Worm (Caenorhabditis elegans) whole organism, L4 larva: Measurements from ENCODE around the gene C40C9.4.

Experiments used
- D1046.2 ChIP-seq: fragments of 200-800 bp; sonication (Bioruptor generic); IDR thresholded peaks from 2 replicates; pipeline ENCODE4 v1.3.6; 2022; ENCODE audit warnings: missing genetic modification characterization, missing compliant biosample characterization
- F26F4.8 ChIP-seq: fragments of 200-800 bp; sonication (Bioruptor generic); conservative IDR thresholded peaks from 2 replicates; pipeline ENCODE4 v1.3.6; 2022; ENCODE audit warnings: missing genetic modification characterization, missing compliant biosample characterization
- F44E2.7 ChIP-seq: fragments of 200-800 bp; sonication (Bioruptor generic); IDR thresholded peaks from 2 replicates; pipeline ENCODE4 v2.1.2; 2022; ENCODE audit warnings: missing genetic modification characterization, missing compliant biosample characterization
- F49E8.2 ChIP-seq: sonication (generic microtip); optimal IDR thresholded peaks from 2 replicates; lab custom pipeline; 2016; ENCODE audit warnings: missing compliant biosample characterization, mild to moderate bottlenecking, missing genetic modification characterization, borderline replicate concordance
- R02D3.7 ChIP-seq: fragments of 150-350 bp; sonication (generic microtip); optimal IDR thresholded peaks from 3 replicates; lab custom pipeline; 2014; ENCODE audit warnings: missing biosample characterization, missing genetic modification characterization
- T20F7.1 ChIP-seq: fragments of 200-800 bp; sonication (Bioruptor generic); optimal IDR thresholded peaks from 2 replicates; lab custom pipeline; 2018; ENCODE audit warnings: mild to moderate bottlenecking, missing genetic modification characterization, missing compliant biosample characterization
- Y48G9A.11 ChIP-seq: fragments of 200-800 bp; sonication (Bioruptor generic); IDR thresholded peaks from 2 replicates; pipeline ENCODE4 v1.3.6; 2022; ENCODE audit warnings: missing genetic modification reagents, missing genetic modification characterization, missing compliant biosample characterization
- Y5F2A.4 ChIP-seq: fragments of 200-800 bp; sonication (Bioruptor generic); optimal IDR thresholded peaks from 2 replicates; lab custom pipeline; 2018; ENCODE audit warnings: mild to moderate bottlenecking, missing genetic modification characterization, missing compliant biosample characterization
- arid-1 ChIP-seq: fragments of 200-800 bp; sonication (Bioruptor generic); conservative IDR thresholded peaks from 2 replicates; pipeline ENCODE4 v1.3.6; 2022; ENCODE audit warnings: missing genetic modification reagents, missing genetic modification characterization, missing compliant biosample characterization
- ceh-20 ChIP-seq: fragments of 200-800 bp; sonication (Bioruptor generic); IDR thresholded peaks from 2 replicates; pipeline ENCODE4 v1.3.6; 2022; ENCODE audit warnings: missing genetic modification reagents, missing genetic modification characterization, missing compliant biosample characterization
- ces-1 ChIP-seq: fragments of 150-350 bp; sonication (generic microtip); optimal IDR thresholded peaks from 4 replicates; lab custom pipeline; 2014; ENCODE audit warnings: missing biosample characterization, missing genetic modification reagents, missing genetic modification characterization
- daf-16 ChIP-seq, 3 experiments: sonication (generic microtip); optimal IDR thresholded peaks; 2 replicates each; lab custom pipeline; 2016 to 2017; ENCODE audit warnings: missing genetic modification characterization in 3 of 3, missing genetic modification reagents in 3 of 3, mild to moderate bottlenecking in 2 of 3, missing compliant biosample characterization in 2 of 3, missing biosample characterization in 1 of 3, moderate library complexity in 1 of 3
- dmd-6 ChIP-seq: fragments of 200-800 bp; sonication (Bioruptor generic); IDR thresholded peaks from 2 replicates; pipeline ENCODE4 v1.3.6; 2022; ENCODE audit warnings: missing genetic modification reagents, missing genetic modification characterization, missing compliant biosample characterization
- dve-1 ChIP-seq: sonication (generic microtip); optimal IDR thresholded peaks from 2 replicates; lab custom pipeline; 2017; ENCODE audit warnings: antibody characterized with exemption, mild to moderate bottlenecking, missing genetic modification characterization, missing compliant biosample characterization; ENCODE audit not compliant: insufficient read depth
- fkh-10 ChIP-seq: fragments of 150-350 bp; optimal IDR thresholded peaks from 2 replicates; lab custom pipeline; 2014; ENCODE audit warnings: missing biosample characterization, missing genetic modification reagents, missing genetic modification characterization
- hif-1 ChIP-seq, 2 experiments: sonication (generic microtip); optimal IDR thresholded peaks; 2 replicates each; lab custom pipeline; 2016 to 2017; ENCODE audit warnings: missing compliant biosample characterization in 2 of 2, missing genetic modification characterization in 2 of 2, missing genetic modification reagents in 2 of 2, missing genotype in 2 of 2, mild to moderate bottlenecking in 1 of 2
- hlh-11 ChIP-seq: fragments of 200-800 bp; sonication (Bioruptor generic); optimal IDR thresholded peaks from 2 replicates; lab custom pipeline; 2018; ENCODE audit warnings: mild to moderate bottlenecking, missing genetic modification characterization, missing compliant biosample characterization
- hlh-30 ChIP-seq: sonication (generic microtip); optimal IDR thresholded peaks from 2 replicates; lab custom pipeline; 2017; ENCODE audit warnings: antibody characterized with exemption, mild to moderate bottlenecking, missing genetic modification characterization, missing compliant biosample characterization; ENCODE audit not compliant: insufficient read depth
- lin-15B ChIP-seq: fragments of 150-350 bp; sonication (generic microtip); optimal IDR thresholded peaks from 3 replicates; lab custom pipeline; 2014; ENCODE audit warnings: missing biosample characterization, missing genetic modification characterization
- mes-2 ChIP-seq: sonication (generic microtip); optimal IDR thresholded peaks from 2 replicates; lab custom pipeline; 2016; ENCODE audit warnings: missing genotype, mild to moderate bottlenecking, missing genetic modification characterization, missing compliant biosample characterization; ENCODE audit not compliant: poor library complexity, severe bottlenecking
- mxl-2 ChIP-seq: fragments of 200-800 bp; sonication (Bioruptor generic); conservative IDR thresholded peaks from 2 replicates; pipeline ENCODE4 v1.3.6; 2022; ENCODE audit warnings: missing genetic modification reagents, missing genetic modification characterization, missing compliant biosample characterization
- mxl-3 ChIP-seq: fragments of 200-800 bp; sonication (Bioruptor generic); optimal IDR thresholded peaks from 2 replicates; lab custom pipeline; 2018; ENCODE audit warnings: mild to moderate bottlenecking, missing genetic modification characterization, missing compliant biosample characterization
- nhr-237 ChIP-seq: sonication (generic microtip); optimal IDR thresholded peaks from 2 replicates; lab custom pipeline; 2017; ENCODE audit warnings: missing biosample characterization, missing genetic modification characterization
- nhr-28 ChIP-seq: fragments of 150-350 bp; optimal IDR thresholded peaks from 2 replicates; lab custom pipeline; 2014; ENCODE audit warnings: missing biosample characterization, missing genetic modification characterization
- nhr-48 ChIP-seq: sonication (generic microtip); optimal IDR thresholded peaks from 2 replicates; lab custom pipeline; 2016; ENCODE audit warnings: mild to moderate bottlenecking, missing genetic modification characterization, missing compliant biosample characterization
- set-16 ChIP-seq: fragments of 200-800 bp; sonication (Bioruptor generic); IDR thresholded peaks from 2 replicates; pipeline ENCODE4 v1.3.6; 2022; ENCODE audit warnings: missing genetic modification reagents, missing genetic modification characterization, missing compliant biosample characterization
- skn-1 ChIP-seq: fragments of 150-350 bp; optimal IDR thresholded peaks from 2 replicates; lab custom pipeline; 2014; ENCODE audit warnings: missing biosample characterization, missing genetic modification characterization
- spr-3 ChIP-seq: fragments of 200-800 bp; sonication (Bioruptor generic); optimal IDR thresholded peaks from 2 replicates; lab custom pipeline; 2018; ENCODE audit warnings: mild to moderate bottlenecking, missing genetic modification characterization, missing compliant biosample characterization
- tag-97 ChIP-seq: fragments of 200-800 bp; sonication (Bioruptor generic); IDR thresholded peaks from 2 replicates; pipeline ENCODE4 v1.3.6; 2022; ENCODE audit warnings: missing genetic modification characterization, missing compliant biosample characterization
- unc-62 ChIP-seq, 3 experiments: fragments of 150-350 bp in 1 of 3; sonication (generic microtip); optimal IDR thresholded peaks in 2 of 3; peaks in 1 of 3; 1 replicate in 1 of 3; 2 replicates in 2 of 3; lab custom pipeline; 2014 to 2017; ENCODE audit warnings: missing biosample characterization in 3 of 3, missing genetic modification characterization in 3 of 3, missing genetic modification reagents in 3 of 3, missing genotype in 1 of 3
- zip-11 ChIP-seq: fragments of 200-800 bp; sonication (Bioruptor generic); IDR thresholded peaks from 2 replicates; pipeline ENCODE4 v1.3.6; 2022; ENCODE audit warnings: missing genetic modification characterization, missing compliant biosample characterization

Gene C40C9.4

DNA sequence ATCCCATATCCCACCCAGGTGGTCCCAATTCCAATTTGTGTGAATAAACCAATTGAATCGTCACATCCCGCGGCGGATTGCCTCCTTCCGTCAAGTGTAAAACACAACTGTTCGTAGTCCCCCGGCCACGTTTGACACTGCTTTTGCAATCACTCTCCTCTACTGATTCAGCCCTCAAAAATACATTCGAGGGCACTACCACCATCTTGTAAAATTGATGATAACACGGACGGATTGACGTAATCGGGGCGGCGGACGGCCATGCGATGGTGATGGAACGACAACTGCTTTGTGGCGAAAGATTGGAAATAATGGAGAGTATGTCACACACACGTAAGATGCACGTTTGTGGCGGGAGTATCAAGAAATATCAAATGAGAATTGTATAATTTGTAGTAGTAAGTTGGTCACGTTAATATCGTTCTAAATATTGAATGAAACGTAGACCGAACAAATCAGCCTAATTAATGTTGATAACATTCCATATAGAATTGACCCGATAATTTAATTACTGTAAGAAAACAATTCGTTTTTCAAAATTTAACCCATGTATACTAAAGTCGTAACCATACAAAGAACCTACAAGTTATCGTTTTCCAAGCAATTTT, 12.4 kb upstream of the C40C9.4 start:
- TF ChIP-seq unc-62 (GFP tag; optimal IDR thresholded peaks at IDR 0.05 in 1 of 2; lab: Kevin White, UChicago): peak in 1 of 2 experiments; percentile 92
- TF ChIP-seq unc-62 (tag; optimal IDR thresholded peaks at IDR 0.05; lab: Kevin White, UChicago): no peak
- 0 out of 2 replicates have a peak, but pooled peaks have one; percentile 23 for TF ChIP-seq F44E2.7
- TF ChIP-seq mxl-3 (GFP tag; lab: Kevin White, UChicago): peak; percentile 16
- TF ChIP-seq dmd-6 (GFP tag; lab: Robert Waterston, UW): no peak
- TF ChIP-seq daf-16 (GFP tag; optimal IDR thresholded peaks at IDR 0.05; lab: Kevin White, UChicago): peak in 1 of 2 experiments; percentile 40
- TF ChIP-seq daf-16 (tag; optimal IDR thresholded peaks at IDR 0.05; lab: Kevin White, UChicago): no peak
- TF ChIP-seq ceh-20 (GFP tag; lab: Robert Waterston, UW): no peak
- no peak for TF ChIP-seq lin-15B (tag; lab: Kevin White, UChicago)

DNA sequence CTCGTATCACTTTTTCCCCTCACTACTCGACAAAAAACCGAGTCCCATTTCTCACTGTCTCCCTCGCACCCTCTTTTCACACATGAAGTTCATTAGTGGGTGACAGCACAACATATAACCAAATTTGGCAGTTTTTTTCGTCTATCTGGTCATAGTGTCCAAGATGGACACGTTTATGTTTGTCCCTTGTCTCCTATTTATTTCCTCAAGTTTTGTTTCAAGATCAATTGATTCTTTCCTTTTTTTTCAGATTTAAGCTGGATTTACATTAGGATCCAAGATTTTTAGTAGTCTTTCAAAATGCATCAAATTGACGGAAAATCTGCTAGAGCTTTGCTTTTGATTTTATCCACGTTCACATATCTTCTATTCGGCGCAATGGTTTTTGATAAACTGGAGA, 11.3 kb upstream of the C40C9.4 start, which contains the start of gene twk-20:
Gene twk-20, plus strand, starts transcription at position 301 of the 400 bp plus-strand sequence.
- TF ChIP-seq ces-1 (peak; percentile 40), zip-11 (GFP tag; lab: Robert Waterston, UW) (no peak), fkh-10 (GFP tag; lab: Kevin White, UChicago) (no peak)

DNA sequence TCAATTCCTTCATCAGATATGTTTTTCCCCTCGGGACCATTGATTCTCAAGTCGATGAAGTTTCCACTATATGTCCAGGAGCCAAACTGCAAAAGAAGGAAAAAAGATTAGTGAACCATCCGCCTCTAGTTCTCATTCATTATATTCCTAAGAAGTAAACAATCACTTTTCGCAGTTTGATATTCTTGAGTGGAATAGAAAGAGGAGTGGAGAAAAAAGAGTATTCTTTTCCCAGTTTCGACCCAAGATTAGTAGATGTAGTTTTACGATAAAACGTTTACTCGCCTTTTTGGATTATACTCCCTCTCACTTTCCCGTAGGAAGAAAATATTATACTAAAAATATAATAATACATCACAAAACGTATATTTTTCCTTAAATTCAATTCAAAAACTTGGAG, 6.0 kb upstream of the C40C9.4 start:
- TF ChIP-seq spr-3 (GFP tag; lab: Kevin White, UChicago) (no peak), arid-1 (GFP tag; lab: Robert Waterston, UW) (no peak), dve-1 (no peak), D1046.2 (GFP tag; lab: Robert Waterston, UW) (no peak), R02D3.7 (no peak), nhr-237 (tag; lab: Kevin White, UChicago) (no peak), hlh-30 (no peak), mes-2 (tag; lab: Kevin White, UChicago) (no peak), tag-97 (no peak), Y5F2A.4 (GFP tag; lab: Kevin White, UChicago) (no peak)

DNA sequence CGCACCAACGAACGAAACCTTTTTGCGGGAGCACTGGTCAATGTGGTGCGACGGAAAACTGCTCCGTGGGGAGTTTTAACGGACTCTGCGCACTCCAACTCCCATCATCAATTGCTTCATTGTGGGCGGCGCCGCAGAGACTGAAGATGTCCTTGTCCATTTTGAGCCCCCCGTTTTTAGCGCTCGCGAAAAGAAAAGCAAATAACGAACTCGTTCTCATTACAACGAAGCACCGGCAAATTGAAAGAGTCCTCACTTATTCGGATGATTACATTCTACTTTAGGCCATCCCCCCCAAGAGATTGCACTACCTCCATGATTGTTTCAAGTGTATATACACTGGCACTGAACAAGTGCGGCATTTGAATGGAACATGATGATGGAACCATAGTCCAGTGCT, 4.1 kb upstream of the C40C9.4 start, which contains the start of gene acr-9:
Gene acr-9, minus strand, starts transcription at position 101 of the 400 bp plus-strand sequence.
- TF ChIP-seq mxl-2 (no peak), unc-62 (GFP tag; optimal IDR thresholded peaks at IDR 0.05 in 1 of 2; lab: Kevin White, UChicago) (peak in 1 of 2 experiments; percentile 37), unc-62 (tag; optimal IDR thresholded peaks at IDR 0.05; lab: Kevin White, UChicago) (no peak)

DNA sequence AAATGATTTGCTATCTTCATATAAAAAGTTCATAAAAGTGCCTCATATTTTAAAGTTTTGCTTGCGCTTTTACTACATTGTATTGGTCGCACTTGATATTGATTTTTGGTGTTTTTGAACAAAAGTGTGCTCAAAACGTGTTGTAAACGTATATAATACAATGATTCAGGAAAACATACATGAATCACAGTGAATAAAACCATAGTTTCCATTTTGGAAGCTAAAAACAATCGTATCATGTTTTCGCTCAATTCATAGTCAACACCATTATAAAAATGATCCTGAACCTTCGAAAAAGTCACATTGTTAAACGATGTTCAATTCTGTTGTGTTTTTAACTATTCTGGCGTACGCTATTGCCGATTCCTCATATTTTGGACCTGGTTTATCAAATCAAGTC, 3.6 kb upstream of the C40C9.4 start, which contains the start of gene C40C9.3:
Gene C40C9.3, plus strand, starts transcription at position 301 of the 400 bp plus-strand sequence.
- no peak for TF ChIP-seq skn-1 (tag; lab: Kevin White, UChicago)
- TF ChIP-seq ces-1: no peak
- no peak for TF ChIP-seq Y48G9A.11 (GFP tag; lab: Robert Waterston, UW)
- no peak for TF ChIP-seq hif-1 (tag; optimal IDR thresholded peaks at IDR 0.05; lab: Kevin White, UChicago)
- TF ChIP-seq nhr-48 (tag; lab: Kevin White, UChicago): no peak
- TF ChIP-seq F26F4.8 (GFP tag; lab: Robert Waterston, UW): no peak
- no peak for TF ChIP-seq mes-2 (tag; lab: Kevin White, UChicago)
- no peak for TF ChIP-seq zip-11 (GFP tag; lab: Robert Waterston, UW)
- no peak for TF ChIP-seq hlh-11 (tag; lab: Kevin White, UChicago)
- no peak for TF ChIP-seq T20F7.1 (GFP tag; lab: Kevin White, UChicago)
- TF ChIP-seq nhr-28 (tag; lab: Kevin White, UChicago): no peak
- TF ChIP-seq F49E8.2 (tag; lab: Kevin White, UChicago): no peak
- no peak for TF ChIP-seq set-16
- TF ChIP-seq, all 104 proteins: peak for 0
